Worm (Caenorhabditis elegans) whole organism, L2 larva: ENCODE data around the gene F47C12.7.
A peak's percentile ranks its signal among the peaks of the same experiment; 100 is the strongest.

Experiments
- C34F6.9 ChIP-seq: fragments of 150-350 bp; optimal IDR thresholded peaks from 2 replicates; lab custom pipeline; 2014; ENCODE audit warnings: missing biosample characterization, missing genetic modification characterization
- F13H6.1 ChIP-seq: sonication (generic microtip); optimal IDR thresholded peaks from 2 replicates; lab custom pipeline; 2016; ENCODE audit warnings: missing genetic modification characterization, missing compliant biosample characterization
- R02D3.7 ChIP-seq: fragments of 150-350 bp; optimal IDR thresholded peaks from 2 replicates; lab custom pipeline; 2014; ENCODE audit warnings: missing biosample characterization, missing genetic modification characterization
- Y55F3AM.14 ChIP-seq: fragments of 200-800 bp; sonication (Bioruptor generic); optimal IDR thresholded peaks from 2 replicates; lab custom pipeline; 2018; ENCODE audit warnings: mild to moderate bottlenecking, missing genetic modification characterization, missing compliant biosample characterization
- ZK546.5 ChIP-seq: sonication (generic microtip); optimal IDR thresholded peaks from 2 replicates; lab custom pipeline; 2017; ENCODE audit warnings: missing biosample characterization, missing genetic modification characterization
- alr-1 ChIP-seq: fragments of 150-350 bp; optimal IDR thresholded peaks from 2 replicates; lab custom pipeline; 2014; ENCODE audit warnings: missing biosample characterization, missing genetic modification characterization
- aly-2 ChIP-seq: fragments of 150-350 bp; optimal IDR thresholded peaks from 2 replicates; lab custom pipeline; 2014; ENCODE audit warnings: missing biosample characterization, missing genetic modification characterization
- ama-1 ChIP-seq: fragments of 150-350 bp; optimal IDR thresholded peaks from 2 replicates; lab custom pipeline; 2018; ENCODE audit warnings: inconsistent platforms
- blmp-1 ChIP-seq: sonication (generic microtip); optimal IDR thresholded peaks from 2 replicates; lab custom pipeline; 2017; ENCODE audit warnings: missing genetic modification characterization, mild to moderate bottlenecking, missing compliant biosample characterization, antibody characterized with exemption, moderate library complexity; ENCODE audit not compliant: insufficient read depth
- ceh-16 ChIP-seq: fragments of 150-350 bp; optimal IDR thresholded peaks from 2 replicates; lab custom pipeline; 2014; ENCODE audit warnings: missing biosample characterization, missing genetic modification characterization
- ceh-82 ChIP-seq: fragments of 150-350 bp; optimal IDR thresholded peaks from 2 replicates; lab custom pipeline; 2014; ENCODE audit warnings: missing biosample characterization, missing genetic modification characterization
- crh-2 ChIP-seq: sonication (generic microtip); optimal IDR thresholded peaks from 2 replicates; lab custom pipeline; 2017; ENCODE audit warnings: missing biosample characterization, missing genetic modification characterization
- dmd-4 ChIP-seq: sonication (generic microtip); optimal IDR thresholded peaks from 2 replicates; lab custom pipeline; 2017; ENCODE audit warnings: missing biosample characterization, missing genetic modification characterization
- egl-27 ChIP-seq: sonication (generic microtip); optimal IDR thresholded peaks from 3 replicates; lab custom pipeline; 2017; ENCODE audit warnings: missing biosample characterization, missing genetic modification reagents, missing genetic modification characterization
- elt-1 ChIP-seq: fragments of 150-350 bp; optimal IDR thresholded peaks from 2 replicates; lab custom pipeline; 2014; ENCODE audit warnings: missing biosample characterization, missing genetic modification characterization
- elt-3 ChIP-seq: sonication (generic microtip); optimal IDR thresholded peaks from 2 replicates; lab custom pipeline; 2017; ENCODE audit warnings: missing biosample characterization, missing genetic modification characterization
- fos-1 ChIP-seq: fragments of 150-350 bp; optimal IDR thresholded peaks from 2 replicates; lab custom pipeline; 2014; ENCODE audit warnings: missing biosample characterization, missing genetic modification characterization
- gmeb-1 ChIP-seq: fragments of 150-350 bp; optimal IDR thresholded peaks from 2 replicates; lab custom pipeline; 2014; ENCODE audit warnings: missing biosample characterization, missing genetic modification characterization
- lin-11 ChIP-seq: fragments of 150-350 bp; sonication (generic microtip); optimal IDR thresholded peaks from 2 replicates; lab custom pipeline; 2014; ENCODE audit warnings: missing biosample characterization, missing genetic modification characterization, inconsistent platforms, mixed read lengths
- lin-13 ChIP-seq: fragments of 150-350 bp; optimal IDR thresholded peaks from 2 replicates; lab custom pipeline; 2014; ENCODE audit warnings: missing biosample characterization, missing genetic modification reagents, missing genetic modification characterization
- lin-39 ChIP-seq: fragments of 150-350 bp; optimal IDR thresholded peaks from 2 replicates; lab custom pipeline; 2014; ENCODE audit warnings: missing biosample characterization, missing genetic modification reagents, missing genetic modification characterization
- lsy-2 ChIP-seq, 2 experiments: fragments of 150-350 bp in 1 of 2; sonication (generic microtip) in 1 of 2; optimal IDR thresholded peaks; 2 replicates each; lab custom pipeline; 2014 to 2017; ENCODE audit warnings: missing biosample characterization in 2 of 2, missing genetic modification characterization in 2 of 2
- mab-5 ChIP-seq: fragments of 150-350 bp; optimal IDR thresholded peaks from 2 replicates; lab custom pipeline; 2014; ENCODE audit warnings: missing biosample characterization, missing genetic modification characterization
- mbf-1 ChIP-seq: sonication (generic microtip); optimal IDR thresholded peaks from 2 replicates; lab custom pipeline; 2017; ENCODE audit warnings: missing biosample characterization, missing genetic modification characterization
- nhr-11 ChIP-seq: fragments of 150-350 bp; optimal IDR thresholded peaks from 2 replicates; lab custom pipeline; 2014; ENCODE audit warnings: missing biosample characterization, missing genetic modification characterization
- nhr-12 ChIP-seq: fragments of 150-350 bp; optimal IDR thresholded peaks from 2 replicates; lab custom pipeline; 2014; ENCODE audit warnings: missing biosample characterization, missing genetic modification characterization
- nhr-129 ChIP-seq: fragments of 150-350 bp; optimal IDR thresholded peaks from 2 replicates; lab custom pipeline; 2014; ENCODE audit warnings: missing biosample characterization, missing genetic modification characterization
- nhr-21 ChIP-seq: fragments of 150-350 bp; optimal IDR thresholded peaks from 2 replicates; lab custom pipeline; 2014; ENCODE audit warnings: missing biosample characterization, missing genetic modification characterization
- nhr-23 ChIP-seq: fragments of 150-350 bp; optimal IDR thresholded peaks from 2 replicates; lab custom pipeline; 2014; ENCODE audit warnings: missing biosample characterization, missing genetic modification reagents, missing genetic modification characterization
- nhr-237 ChIP-seq: fragments of 150-350 bp; optimal IDR thresholded peaks from 2 replicates; lab custom pipeline; 2014; ENCODE audit warnings: missing biosample characterization, missing genetic modification characterization
- nhr-25 ChIP-seq: fragments of 150-350 bp; sonication (generic microtip); optimal IDR thresholded peaks from 3 replicates; lab custom pipeline; 2014; ENCODE audit warnings: missing biosample characterization, missing genetic modification characterization
- nhr-6 ChIP-seq: fragments of 150-350 bp; optimal IDR thresholded peaks from 2 replicates; lab custom pipeline; 2014; ENCODE audit warnings: missing biosample characterization, missing genetic modification characterization
- nhr-77 ChIP-seq: fragments of 150-350 bp; optimal IDR thresholded peaks from 2 replicates; lab custom pipeline; 2014; ENCODE audit warnings: missing biosample characterization, missing genetic modification characterization
- peb-1 ChIP-seq: fragments of 150-350 bp; optimal IDR thresholded peaks from 2 replicates; lab custom pipeline; 2014; ENCODE audit warnings: missing biosample characterization, missing genetic modification characterization
- sem-4 ChIP-seq: fragments of 150-350 bp; optimal IDR thresholded peaks from 2 replicates; lab custom pipeline; 2014; ENCODE audit warnings: missing biosample characterization, missing genetic modification reagents, missing genetic modification characterization
- skn-1 ChIP-seq: sonication (generic microtip); optimal IDR thresholded peaks from 2 replicates; lab custom pipeline; 2017; ENCODE audit warnings: missing biosample characterization, missing genetic modification characterization
- sma-3 ChIP-seq: sonication (generic microtip); optimal IDR thresholded peaks from 2 replicates; lab custom pipeline; 2016; ENCODE audit warnings: missing genetic modification reagents, missing genetic modification characterization, missing compliant biosample characterization
- sma-9 ChIP-seq, 2 experiments: fragments of 150-350 bp in 1 of 2; sonication (generic microtip) in 1 of 2; optimal IDR thresholded peaks; 2 replicates each; lab custom pipeline; 2014 to 2016; ENCODE audit warnings: missing genetic modification characterization in 2 of 2, mild to moderate bottlenecking in 1 of 2, missing biosample characterization in 1 of 2, missing compliant biosample characterization in 1 of 2, missing genetic modification reagents in 1 of 2, moderate library complexity in 1 of 2
- snpc-4 ChIP-seq: fragments of 150-350 bp; optimal IDR thresholded peaks from 2 replicates; lab custom pipeline; 2014; ENCODE audit warnings: missing biosample characterization, missing genetic modification characterization
- unc-39 ChIP-seq: fragments of 150-350 bp; optimal IDR thresholded peaks from 2 replicates; lab custom pipeline; 2014; ENCODE audit warnings: missing biosample characterization, missing genetic modification characterization
- unc-55 ChIP-seq: fragments of 150-350 bp; sonication (generic microtip); optimal IDR thresholded peaks from 3 replicates; lab custom pipeline; 2014; ENCODE audit warnings: missing biosample characterization, missing genetic modification reagents, missing genetic modification characterization
- unc-62 ChIP-seq: fragments of 150-350 bp; optimal IDR thresholded peaks from 2 replicates; lab custom pipeline; 2014; ENCODE audit warnings: missing biosample characterization, missing genetic modification reagents, missing genetic modification characterization
- zag-1 ChIP-seq: fragments of 150-350 bp; optimal IDR thresholded peaks from 2 replicates; lab custom pipeline; 2014; ENCODE audit warnings: missing biosample characterization, missing genetic modification characterization
- ztf-1 ChIP-seq: fragments of 200-800 bp; sonication (Bioruptor generic); conservative IDR thresholded peaks from 2 replicates; pipeline ENCODE4 v1.3.6; 2022; ENCODE audit warnings: missing genetic modification characterization, missing compliant biosample characterization
- ztf-11 ChIP-seq: sonication (generic microtip); optimal IDR thresholded peaks from 2 replicates; lab custom pipeline; 2017; ENCODE audit warnings: missing biosample characterization, missing genetic modification characterization
- ztf-4 ChIP-seq: fragments of 150-350 bp; optimal IDR thresholded peaks from 2 replicates; lab custom pipeline; 2014; ENCODE audit warnings: missing biosample characterization, missing genetic modification characterization

The F47C12.7 gene

ce11 chrIV:4027106-4027888, 32.0 kb upstream of the F47C12.7 start:
- TF ChIP-seq lin-11 (tag; lab: Kevin White, UChicago), result no peak
- peak; percentile 28 for TF ChIP-seq sma-9 (GFP tag; optimal IDR thresholded peaks at IDR 0.05; lab: Kevin White, UChicago)
- TF ChIP-seq sma-9 (tag; optimal IDR thresholded peaks at IDR 0.05; lab: Kevin White, UChicago), result no peak
- TF ChIP-seq skn-1 (tag; lab: Kevin White, UChicago), result no peak
- TF ChIP-seq dmd-4 (tag; lab: Kevin White, UChicago), result no peak
- no peak for TF ChIP-seq R02D3.7 (tag; lab: Kevin White, UChicago)
- TF ChIP-seq elt-1 (tag; lab: Kevin White, UChicago), result no peak
- TF ChIP-seq ceh-82 (tag; lab: Kevin White, UChicago), result no peak
- no peak for TF ChIP-seq mab-5
- TF ChIP-seq fos-1 (tag; lab: Kevin White, UChicago), result peak; percentile 17
- TF ChIP-seq sma-3 (GFP tag; lab: Kevin White, UChicago), result no peak
- TF ChIP-seq nhr-129 (tag; lab: Kevin White, UChicago), result no peak
- no peak for TF ChIP-seq lsy-2 (tag; optimal IDR thresholded peaks at IDR 0.05; lab: Kevin White, UChicago)
- TF ChIP-seq nhr-25, result no peak
- TF ChIP-seq ama-1 (lab: Kevin White, UChicago), result no peak
- no peak for TF ChIP-seq sem-4 (tag; lab: Kevin White, UChicago)
- no peak for TF ChIP-seq zag-1 (tag; lab: Kevin White, UChicago)
- no peak for TF ChIP-seq crh-2 (tag; lab: Kevin White, UChicago)
- no peak for TF ChIP-seq egl-27
- TF ChIP-seq nhr-12, result no peak
- peak; percentile 20 for TF ChIP-seq F13H6.1 (tag; lab: Kevin White, UChicago)
- no peak for TF ChIP-seq gmeb-1 (tag; lab: Kevin White, UChicago)
- no peak for TF ChIP-seq C34F6.9 (tag; lab: Kevin White, UChicago)
- TF ChIP-seq nhr-77, result no peak
- TF ChIP-seq lin-13 (GFP tag; lab: Kevin White, UChicago), result no peak
- no peak for TF ChIP-seq Y55F3AM.14 (GFP tag; lab: Kevin White, UChicago)
- TF ChIP-seq, all 48 proteins: peak for 3

ce11 chrIV:4025923-4026322, 30.6 kb upstream of the F47C12.7 start:
- TF ChIP-seq lin-39 (tag; lab: Kevin White, UChicago) (no peak), zag-1 (tag; lab: Kevin White, UChicago) (no peak), peb-1 (tag; lab: Kevin White, UChicago) (no peak), nhr-237 (no peak), mab-5 (peak; percentile 6), ztf-4 (tag; lab: Kevin White, UChicago) (peak; percentile 41), unc-39 (tag; lab: Kevin White, UChicago) (no peak), snpc-4 (tag; lab: Kevin White, UChicago) (no peak), nhr-6 (tag; lab: Kevin White, UChicago) (no peak), unc-62 (no peak), crh-2 (tag; lab: Kevin White, UChicago) (peak; percentile 54), gmeb-1 (tag; lab: Kevin White, UChicago) (no peak), sma-3 (GFP tag; lab: Kevin White, UChicago) (peak; percentile 65), C34F6.9 (tag; lab: Kevin White, UChicago) (peak; percentile 63), nhr-23 (tag; lab: Kevin White, UChicago) (no peak), lin-11 (tag; lab: Kevin White, UChicago) (peak; percentile 46), F13H6.1 (tag; lab: Kevin White, UChicago) (peak; percentile 87), R02D3.7 (tag; lab: Kevin White, UChicago) (no peak), lsy-2 (tag; optimal IDR thresholded peaks at IDR 0.05; lab: Kevin White, UChicago) (peak in 1 of 2 experiments; percentile 65), nhr-25 (peak; percentile 87), fos-1 (tag; lab: Kevin White, UChicago) (no peak), Y55F3AM.14 (GFP tag; lab: Kevin White, UChicago) (peak; percentile 48), ceh-16 (tag; lab: Kevin White, UChicago) (peak; percentile 24), ZK546.5 (tag; lab: Kevin White, UChicago) (no peak), alr-1 (no peak), ztf-11 (no peak), sem-4 (tag; lab: Kevin White, UChicago) (peak; percentile 82), elt-3 (tag; lab: Kevin White, UChicago) (no peak), nhr-129 (tag; lab: Kevin White, UChicago) (peak; percentile 55), nhr-77 (no peak), dmd-4 (tag; lab: Kevin White, UChicago) (no peak), elt-1 (tag; lab: Kevin White, UChicago) (no peak), unc-55 (GFP tag; lab: Kevin White, UChicago) (peak; percentile 35), aly-2 (tag; lab: Kevin White, UChicago) (no peak), nhr-12 (no peak), lin-13 (GFP tag; lab: Kevin White, UChicago) (peak; percentile 16), nhr-21 (peak; percentile 63), ama-1 (lab: Kevin White, UChicago) (peak; percentile 55), nhr-11 (tag; lab: Kevin White, UChicago) (no peak), blmp-1 (peak; percentile 35), skn-1 (tag; lab: Kevin White, UChicago) (no peak), mbf-1 (tag; lab: Kevin White, UChicago) (no peak), egl-27 (peak; percentile 24), ceh-82 (tag; lab: Kevin White, UChicago) (no peak), ztf-1 (GFP tag; lab: Robert Waterston, UW) (no peak), sma-9 (GFP tag; optimal IDR thresholded peaks at IDR 0.05; lab: Kevin White, UChicago) (peak; percentile 89), sma-9 (tag; optimal IDR thresholded peaks at IDR 0.05; lab: Kevin White, UChicago) (no peak)
